Fruit fly (Drosophila melanogaster) whole organism, embryonic: ENCODE results near the gene CG9662.

Experiments
- CG3281 ChIP-seq: fragments of 200-800 bp; sonication (Bioruptor generic); optimal IDR thresholded peaks from 3 replicates; lab custom pipeline; 2017; ENCODE audit warnings: missing biosample characterization, mild to moderate bottlenecking, missing genetic modification characterization
- bab2 ChIP-seq: fragments of 200-800 bp; sonication (Bioruptor generic); optimal IDR thresholded peaks from 2 replicates; lab custom pipeline; 2016; ENCODE audit warnings: missing biosample characterization, missing genetic modification characterization
- h ChIP-seq: fragments of >200 bp; optimal IDR thresholded peaks from 2 replicates; lab custom pipeline; 2017
- tin ChIP-seq: fragments of 200-800 bp; sonication (Bioruptor generic); optimal IDR thresholded peaks from 3 replicates; lab custom pipeline; 2016; ENCODE audit warnings: missing biosample characterization, missing genetic modification characterization

dm6 chr2L:3371340-3371739 lies 5.2 kb downstream of the CG9662 start:
- TF ChIP-seq tin (GFP tag; lab: Kevin White, UChicago) (no peak), CG3281 (GFP tag; lab: Kevin White, UChicago) (no peak), h (lab: Kevin White, UChicago) (no peak), bab2 (no peak)
